Worm (Caenorhabditis elegans) whole organism, L4/young adult: ENCODE data around the gene C04G2.5.

Experiments
- W03F9.2 ChIP-seq: fragments of 150-350 bp; optimal IDR thresholded peaks from 2 replicates; lab custom pipeline; 2014; ENCODE audit warnings: missing biosample characterization, missing genetic modification characterization
- dao-5 ChIP-seq: sonication (generic microtip); optimal IDR thresholded peaks from 2 replicates; lab custom pipeline; 2016; ENCODE audit warnings: missing genotype, missing genetic modification characterization, moderate library complexity, missing compliant biosample characterization
- him-1 ChIP-seq: sonication (generic microtip); optimal IDR thresholded peaks from 2 replicates; lab custom pipeline; 2016; ENCODE audit warnings: missing genotype, missing genetic modification reagents, missing genetic modification characterization, missing compliant biosample characterization

- TF ChIP-seq him-1: no peak
- no peak for TF ChIP-seq dao-5 (tag; lab: Kevin White, UChicago)
- no peak for TF ChIP-seq W03F9.2
Measured at ce11 chrIV:10129957-10130356, 34.9 kb upstream of the C04G2.5 start, which contains the start of gene glt-3.
